Fruit fly (Drosophila melanogaster): Measurements from ENCODE around the gene Nf-YB.

DNA sequence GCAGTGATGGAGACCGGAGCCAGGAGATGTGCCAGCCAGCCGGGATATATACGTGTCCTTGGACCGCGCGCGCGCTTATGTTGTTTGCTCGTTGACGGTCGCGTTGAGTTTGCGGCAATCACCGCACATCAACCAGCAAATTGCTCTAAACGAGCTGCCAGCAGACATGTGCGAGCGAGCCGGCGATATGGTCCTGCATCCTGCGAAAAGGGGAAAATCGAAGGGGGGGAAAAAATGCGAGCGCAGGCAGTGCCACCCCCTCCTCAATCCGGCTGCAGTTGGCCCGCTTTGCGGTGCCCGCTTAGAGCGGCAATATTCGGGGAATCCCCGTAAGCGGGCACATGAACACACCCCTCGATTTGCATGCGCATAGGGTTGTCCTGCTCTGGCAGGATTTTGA lies 33.1 kb downstream of the Nf-YB start, which contains the start of gene bsh:
- no peak for TF ChIP-seq Snoo (tag; optimal IDR thresholded peaks at IDR 0.05)
- no peak for TF ChIP-seq CG14655 (GFP tag; optimal IDR thresholded peaks at IDR 0.05)
- no peak for TF ChIP-seq CG12605 (GFP tag; IDR thresholded peaks at IDR 0.05)

All from whole organism, pupa.